Fruit fly (Drosophila melanogaster) whole organism, wandering third instar larva: Measurements from ENCODE around the gene CG33770.

ENCODE experiments used
- HLH106 ChIP-seq: fragments of 200-800 bp; optimal IDR thresholded peaks from 3 replicates; lab custom pipeline; 2019; ENCODE audit warnings: missing biosample characterization, mild to moderate bottlenecking, missing genetic modification characterization, moderate library complexity
- Hr83 ChIP-seq: fragments of 200-300 bp; sonication (Bioruptor generic); optimal IDR thresholded peaks from 2 replicates; lab custom pipeline; 2016; ENCODE audit warnings: missing biosample characterization, mild to moderate bottlenecking, missing genetic modification characterization, moderate library complexity; ENCODE audit not compliant: poor library complexity, severe bottlenecking
- N ChIP-seq: fragments of >200 bp; optimal IDR thresholded peaks from 2 replicates; lab custom pipeline; 2018; ENCODE audit warnings: missing biosample characterization, missing external identifiers, missing genetic modification characterization
- h ChIP-seq: fragments of 200-800 bp; sonication (Bioruptor generic); optimal IDR thresholded peaks from 3 replicates; lab custom pipeline; 2016; ENCODE audit warnings: missing biosample characterization, mild to moderate bottlenecking, missing genetic modification characterization
- pan ChIP-seq: fragments of >200 bp; optimal IDR thresholded peaks from 2 replicates; lab custom pipeline; 2017
- sage ChIP-seq: fragments of 200-800 bp; sonication (Bioruptor generic); optimal IDR thresholded peaks from 2 replicates; lab custom pipeline; 2016; ENCODE audit warnings: missing biosample characterization, mild to moderate bottlenecking, missing genetic modification characterization
- tai ChIP-seq: sonication (Bioruptor generic); optimal IDR thresholded peaks from 2 replicates; lab custom pipeline; 2016; ENCODE audit warnings: missing biosample characterization, missing genetic modification characterization
- usp ChIP-seq: fragments of >200 bp; optimal IDR thresholded peaks from 2 replicates; lab custom pipeline; 2017; ENCODE audit warnings: missing biosample characterization, missing genetic modification characterization

- TF ChIP-seq usp (no peak), Hr83 (GFP tag; lab: Kevin White, UChicago) (no peak), tai (GFP tag; lab: Kevin White, UChicago) (no peak), sage (GFP tag; lab: Kevin White, UChicago) (no peak), N (GFP tag; lab: Kevin White, UChicago) (no peak), HLH106 (tag; lab: Kevin White, UChicago) (no peak), pan (no peak), h (GFP tag; lab: Kevin White, UChicago) (no peak)
Observed at dm6 chr3L:22680932-22681331, 32.5 kb downstream of the CG33770 start.
